Worm (Caenorhabditis elegans) whole organism, young adult: ENCODE results near the gene gtf-2H3.

Source experiments
- B0035.1 ChIP-seq: sonication (generic microtip); optimal IDR thresholded peaks from 2 replicates; lab custom pipeline; 2016; ENCODE audit warnings: missing genetic modification characterization, mild to moderate bottlenecking, missing compliant biosample characterization, missing genotype, missing genetic modification reagents
- F55B11.4 ChIP-seq: sonication (generic microtip); optimal IDR thresholded peaks from 2 replicates; lab custom pipeline; 2016; ENCODE audit warnings: missing compliant biosample characterization, missing genetic modification characterization, borderline replicate concordance; ENCODE audit not compliant: insufficient read depth
- ama-1 ChIP-seq, 3 experiments: fragments of 150-350 bp in 1 of 3; sonication (generic microtip) in 2 of 3; optimal IDR thresholded peaks; 2 replicates each; lab custom pipeline; 2014 to 2018; ENCODE audit warnings: missing biosample characterization in 2 of 3, missing genetic modification characterization in 2 of 3, missing genetic modification reagents in 2 of 3
- aptf-3 ChIP-seq: fragments of 200-800 bp; sonication (Bioruptor generic); IDR thresholded peaks from 2 replicates; pipeline ENCODE4 v1.3.6; 2022; ENCODE audit warnings: missing genetic modification characterization, missing compliant biosample characterization
- athp-1 ChIP-seq: sonication (generic microtip); optimal IDR thresholded peaks from 2 replicates; lab custom pipeline; 2017; ENCODE audit warnings: mild to moderate bottlenecking, missing genetic modification characterization, missing compliant biosample characterization
- efl-1 ChIP-seq: fragments of 150-350 bp; optimal IDR thresholded peaks from 2 replicates; lab custom pipeline; 2014; ENCODE audit warnings: missing biosample characterization, missing genetic modification reagents, missing genetic modification characterization
- egl-44 ChIP-seq: fragments of 200-800 bp; sonication (Bioruptor generic); IDR thresholded peaks from 2 replicates; pipeline ENCODE4 v1.3.6; 2022; ENCODE audit warnings: missing genetic modification reagents, missing genetic modification characterization, missing compliant biosample characterization
- egrh-3 ChIP-seq: fragments of 200-800 bp; sonication (Bioruptor generic); IDR thresholded peaks from 2 replicates; pipeline ENCODE4 v1.3.6; 2022; ENCODE audit warnings: missing genetic modification reagents, missing genetic modification characterization, missing compliant biosample characterization
- nfya-1 ChIP-seq: sonication (generic microtip); optimal IDR thresholded peaks from 2 replicates; lab custom pipeline; 2017; ENCODE audit warnings: antibody characterized with exemption, missing compliant biosample characterization, missing genetic modification characterization, borderline replicate concordance; ENCODE audit not compliant: insufficient read depth
- nhr-80 ChIP-seq: sonication (generic microtip); optimal IDR thresholded peaks from 2 replicates; lab custom pipeline; 2016; ENCODE audit warnings: missing genetic modification characterization, missing compliant biosample characterization
- sea-2 ChIP-seq: fragments of 200-800 bp; sonication (Bioruptor generic); IDR thresholded peaks from 2 replicates; pipeline ENCODE4 v1.3.6; 2022; ENCODE audit warnings: missing genetic modification characterization, missing compliant biosample characterization
- snpc-3.4 ChIP-seq: sonication (generic microtip); optimal IDR thresholded peaks from 2 replicates; lab custom pipeline; 2017; ENCODE audit warnings: missing genetic modification characterization, mild to moderate bottlenecking, missing compliant biosample characterization, antibody characterized with exemption, moderate library complexity, missing genotype, missing genetic modification reagents
- xnd-1 ChIP-seq: sonication (generic microtip); optimal IDR thresholded peaks from 2 replicates; lab custom pipeline; 2016; ENCODE audit warnings: missing genotype, missing genetic modification reagents, missing genetic modification characterization, missing compliant biosample characterization
- ztf-22 ChIP-seq: fragments of 200-800 bp; sonication (Bioruptor generic); optimal IDR thresholded peaks from 2 replicates; lab custom pipeline; 2018; ENCODE audit warnings: mild to moderate bottlenecking, missing genetic modification characterization, moderate library complexity, missing compliant biosample characterization

- TF ChIP-seq aptf-3 (GFP tag; lab: Robert Waterston, UW) (no peak), nhr-80 (no peak), snpc-3.4 (tag; lab: Kevin White, UChicago) (no peak), ztf-22 (GFP tag; lab: Kevin White, UChicago) (no peak), ama-1 (optimal IDR thresholded peaks at IDR 0.05; lab: Kevin White, UChicago) (no peak), ama-1 (GFP tag; optimal IDR thresholded peaks at IDR 0.05; lab: Kevin White, UChicago) (no peak), xnd-1 (tag; lab: Kevin White, UChicago) (no peak), sea-2 (no peak), F55B11.4 (tag; lab: Kevin White, UChicago) (no peak), efl-1 (GFP tag; lab: Kevin White, UChicago) (no peak), egrh-3 (no peak), athp-1 (tag; lab: Kevin White, UChicago) (no peak), B0035.1 (tag; lab: Kevin White, UChicago) (no peak), egl-44 (GFP tag; lab: Robert Waterston, UW) (no peak), nfya-1 (tag; lab: Kevin White, UChicago) (no peak)
These were observed 30.8 kb upstream of the gtf-2H3 start for ce11 chrIII:10150710-10151109.
